Worm (Caenorhabditis elegans) whole organism, young adult: ENCODE results near the gene Y69E1A.5.
"Not testable (repeated sequence)": the region's sequence is repeated elsewhere in the genome, so short reads cannot be mapped to it uniquely, and the experiment has no call there.

Experiments used
- ama-1 ChIP-seq, 3 experiments: fragments of 150-350 bp in 1 of 3; sonication (generic microtip) in 2 of 3; optimal IDR thresholded peaks; 2 replicates each; lab custom pipeline; 2014 to 2018; ENCODE audit warnings: missing biosample characterization in 2 of 3, missing genetic modification characterization in 2 of 3, missing genetic modification reagents in 2 of 3
- ceh-40 ChIP-seq: fragments of 200-800 bp; sonication (Bioruptor generic); IDR thresholded peaks from 2 replicates; pipeline ENCODE4 v1.3.6; 2022; ENCODE audit warnings: missing genetic modification characterization, missing compliant biosample characterization
- die-1 ChIP-seq: sonication (generic microtip); optimal IDR thresholded peaks from 2 replicates; lab custom pipeline; 2016; ENCODE audit warnings: missing genotype, mild to moderate bottlenecking, missing genetic modification characterization, missing compliant biosample characterization
- ets-4 ChIP-seq: fragments of 200-800 bp; sonication (Bioruptor generic); optimal IDR thresholded peaks from 2 replicates; lab custom pipeline; 2018; ENCODE audit warnings: mild to moderate bottlenecking, missing genetic modification characterization, missing compliant biosample characterization
- mes-4 ChIP-seq: sonication (generic microtip); optimal IDR thresholded peaks from 2 replicates; lab custom pipeline; 2016; ENCODE audit warnings: missing genotype, missing genetic modification characterization, missing compliant biosample characterization
- rcor-1 ChIP-seq: fragments of 200-800 bp; sonication (Bioruptor generic); IDR thresholded peaks from 2 replicates; pipeline ENCODE4 v1.3.6; 2022; ENCODE audit warnings: missing genetic modification reagents, missing genetic modification characterization, missing compliant biosample characterization
- sdz-38 ChIP-seq: sonication (generic microtip); optimal IDR thresholded peaks from 2 replicates; lab custom pipeline; 2016; ENCODE audit warnings: missing genotype, missing genetic modification characterization, missing compliant biosample characterization
- sea-2 ChIP-seq: fragments of 200-800 bp; sonication (Bioruptor generic); IDR thresholded peaks from 2 replicates; pipeline ENCODE4 v1.3.6; 2022; ENCODE audit warnings: missing genetic modification characterization, missing compliant biosample characterization
- snpc-4 ChIP-seq, 5 experiments: fragments of 150-350 bp in 1 of 5; sonication (generic microtip) in 4 of 5; optimal IDR thresholded peaks; 2 replicates each; lab custom pipeline; 2014 to 2018; ENCODE audit warnings: missing genetic modification characterization in 5 of 5, missing biosample characterization in 3 of 5, antibody characterized with exemption in 2 of 5, mild to moderate bottlenecking in 2 of 5, missing compliant biosample characterization in 2 of 5, missing genotype in 2 of 5, moderate library complexity in 2 of 5, missing genetic modification reagents in 1 of 5
- unc-62 ChIP-seq: fragments of 150-350 bp; optimal IDR thresholded peaks from 2 replicates; lab custom pipeline; 2014; ENCODE audit warnings: missing biosample characterization, missing genetic modification reagents, missing genetic modification characterization
- ztf-25 ChIP-seq: fragments of 200-800 bp; sonication (Bioruptor generic); IDR thresholded peaks from 2 replicates; pipeline ENCODE4 v1.3.6; 2022; ENCODE audit warnings: missing genetic modification reagents, missing genetic modification characterization, missing compliant biosample characterization

ce11 chrIV:10954955-10955354, 2.5 kb downstream of the Y69E1A.5 start, which contains the start of gene Y69E1A.4:
- TF ChIP-seq unc-62; ama-1 (optimal IDR thresholded peaks at IDR 0.05; lab: Kevin White, UChicago); ama-1 (GFP tag; optimal IDR thresholded peaks at IDR 0.05; lab: Kevin White, UChicago); mes-4 (tag; lab: Kevin White, UChicago); ets-4 (GFP tag; lab: Kevin White, UChicago); die-1 (tag; lab: Kevin White, UChicago); ztf-25; ceh-40 (GFP tag; lab: Robert Waterston, UW); rcor-1 (GFP tag; lab: Robert Waterston, UW); sea-2 (GFP tag; lab: Robert Waterston, UW); sdz-38 (tag; lab: Kevin White, UChicago); snpc-4 (GFP tag; optimal IDR thresholded peaks at IDR 0.05; lab: Kevin White, UChicago); snpc-4 (tag; optimal IDR thresholded peaks at IDR 0.05; lab: Kevin White, UChicago): not testable (repeated sequence)
